Worm (Caenorhabditis elegans) whole organism, L1 larva: ENCODE data around the gene T12B5.15.

Source experiments
- aha-1 ChIP-seq: fragments of 150-350 bp; optimal IDR thresholded peaks from 2 replicates; lab custom pipeline; 2014; ENCODE audit warnings: missing biosample characterization, missing genetic modification characterization
- ama-1 ChIP-seq: fragments of 150-350 bp; optimal IDR thresholded peaks from 2 replicates; lab custom pipeline; 2014
- lin-14 ChIP-seq: fragments of 200-800 bp; sonication (Bioruptor generic); optimal IDR thresholded peaks from 2 replicates; lab custom pipeline; 2018; ENCODE audit warnings: mild to moderate bottlenecking, missing genetic modification characterization, moderate library complexity, missing compliant biosample characterization
- pqm-1 ChIP-seq: sonication (generic microtip); optimal IDR thresholded peaks from 3 replicates; lab custom pipeline; 2017; ENCODE audit warnings: missing biosample characterization, missing genetic modification characterization

DNA sequence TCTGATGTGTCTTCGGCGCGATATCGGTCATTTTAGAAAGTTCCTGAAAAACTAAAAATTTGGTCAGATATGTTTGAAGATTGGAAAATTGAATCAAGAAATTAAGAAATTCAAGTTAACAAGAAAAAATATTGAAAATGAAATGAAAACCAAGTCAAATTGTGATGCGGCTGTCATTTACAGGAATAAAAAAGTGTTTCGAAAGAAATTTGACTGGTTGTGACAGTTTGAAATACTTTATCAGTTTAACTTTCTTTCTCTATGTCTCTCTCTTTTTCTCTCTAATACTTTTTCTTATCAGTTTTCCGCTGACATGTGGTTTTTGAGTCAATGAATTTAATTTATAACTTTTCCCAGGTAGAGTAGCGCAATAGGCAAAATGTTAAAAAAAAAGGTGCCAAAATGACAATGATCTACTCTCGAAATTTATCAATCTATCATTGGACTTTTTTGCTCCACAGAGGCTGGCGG, 18.4 kb downstream of the T12B5.15 start, which contains the start of gene fbxa-55:
- TF ChIP-seq aha-1 (no peak), pqm-1 (tag; lab: Kevin White, UChicago) (no peak), ama-1 (no peak), lin-14 (no peak)
